Fruit fly (Drosophila melanogaster) whole organism, wandering third instar larva: Measurements from ENCODE around the gene Det.

Experiments used
- Dfd ChIP-seq: fragments of >200 bp; optimal IDR thresholded peaks from 2 replicates; lab custom pipeline; 2017; ENCODE audit warnings: missing biosample characterization, missing genetic modification characterization
- GATAd ChIP-seq: sonication (Bioruptor generic); optimal IDR thresholded peaks from 2 replicates; lab custom pipeline; 2016; ENCODE audit warnings: missing biosample characterization, missing genetic modification characterization
- HLH106 ChIP-seq: fragments of 200-800 bp; optimal IDR thresholded peaks from 3 replicates; lab custom pipeline; 2019; ENCODE audit warnings: missing biosample characterization, mild to moderate bottlenecking, missing genetic modification characterization, moderate library complexity
- Hnf4 ChIP-seq: fragments of 200-800 bp; sonication (Bioruptor generic); optimal IDR thresholded peaks from 2 replicates; lab custom pipeline; 2016; ENCODE audit warnings: missing biosample characterization, mild to moderate bottlenecking, missing genetic modification characterization
- Hr78 ChIP-seq: fragments of >200 bp; optimal IDR thresholded peaks from 2 replicates; lab custom pipeline; 2017; ENCODE audit warnings: missing biosample characterization, missing genetic modification characterization
- Myc ChIP-seq: fragments of >200 bp; optimal IDR thresholded peaks from 2 replicates; lab custom pipeline; 2017
- brk ChIP-seq: fragments of 200-800 bp; sonication (Bioruptor generic); optimal IDR thresholded peaks from 2 replicates; lab custom pipeline; 2016; ENCODE audit warnings: missing biosample characterization, mild to moderate bottlenecking, missing genetic modification characterization
- ey ChIP-seq: fragments of 200-800 bp; sonication (Bioruptor generic); optimal IDR thresholded peaks from 2 replicates; lab custom pipeline; 2016; ENCODE audit warnings: missing biosample characterization, missing genetic modification characterization
- h ChIP-seq: fragments of 200-800 bp; sonication (Bioruptor generic); optimal IDR thresholded peaks from 3 replicates; lab custom pipeline; 2016; ENCODE audit warnings: missing biosample characterization, mild to moderate bottlenecking, missing genetic modification characterization
- jim ChIP-seq: fragments of 175-275, 200-325 bp; sonication (Bioruptor generic); optimal IDR thresholded peaks from 2 replicates; lab custom pipeline; 2016; ENCODE audit warnings: missing biosample characterization, mild to moderate bottlenecking, missing genetic modification characterization
- pan ChIP-seq: fragments of >200 bp; optimal IDR thresholded peaks from 2 replicates; lab custom pipeline; 2017
- usp ChIP-seq: fragments of >200 bp; optimal IDR thresholded peaks from 2 replicates; lab custom pipeline; 2017; ENCODE audit warnings: missing biosample characterization, missing genetic modification characterization
- woc ChIP-seq: sonication (Bioruptor generic); optimal IDR thresholded peaks from 2 replicates; lab custom pipeline; 2016; ENCODE audit warnings: missing biosample characterization, mild to moderate bottlenecking, missing genetic modification characterization

dm6 chr3R:17127912-17128311, 21.6 kb upstream of the Det start, which contains the start of gene CG31265:
- TF ChIP-seq h (GFP tag; lab: Kevin White, UChicago) (no peak), HLH106 (tag; lab: Kevin White, UChicago) (no peak), Hnf4 (no peak), ey (GFP tag; lab: Kevin White, UChicago) (no peak), GATAd (no peak), Hr78 (GFP tag; lab: Kevin White, UChicago) (no peak), jim (GFP tag; lab: Kevin White, UChicago) (no peak), Myc (lab: Kevin White, UChicago) (no peak), brk (GFP tag; lab: Kevin White, UChicago) (no peak), Dfd (GFP tag; lab: Kevin White, UChicago) (no peak), usp (GFP tag; lab: Kevin White, UChicago) (no peak), woc (no peak), pan (no peak)
